Worm (Caenorhabditis elegans): ENCODE results near the gene rig-4.

DNA sequence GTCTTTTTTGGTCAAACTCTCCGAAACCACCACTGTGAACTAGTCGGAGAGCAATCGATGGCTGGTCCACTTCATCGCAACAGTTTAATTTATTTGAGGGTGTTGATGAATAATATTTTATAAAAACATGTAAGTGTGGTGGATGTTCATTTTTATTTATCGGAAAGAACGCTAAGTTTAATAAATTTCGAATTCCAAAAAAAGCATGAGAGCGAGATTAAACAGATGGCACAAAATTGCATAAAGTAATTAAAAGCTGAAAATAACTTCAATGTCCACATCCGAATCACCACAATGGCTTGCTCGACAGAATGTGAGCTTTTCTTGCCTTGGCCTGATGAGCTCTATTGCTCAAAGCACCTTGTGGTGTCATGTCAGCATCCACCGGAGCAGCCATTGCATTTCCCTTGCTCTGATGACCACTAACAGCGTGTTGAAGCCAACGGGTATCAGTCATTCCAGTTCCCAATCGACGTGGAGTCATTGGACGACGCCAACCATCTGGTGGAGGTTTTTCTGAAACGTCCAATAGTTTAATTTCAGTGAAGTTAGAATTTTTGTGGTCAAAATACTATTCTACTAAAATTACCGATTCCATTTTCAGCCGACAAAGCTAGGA, 20.1 kb downstream of the rig-4 start:
- TF ChIP-seq him-1 (tag; optimal IDR thresholded peaks at IDR 0.05) = no peak
- TF ChIP-seq W03F9.2 (tag; optimal IDR thresholded peaks at IDR 0.05) = no peak
